Worm (Caenorhabditis elegans) whole organism, L1 larva: ENCODE results near the gene fbxa-137.

ENCODE experiments used
- ceh-82 ChIP-seq, 3 experiments: fragments of 150-350 bp in 1 of 3; sonication (generic microtip) in 2 of 3; optimal IDR thresholded peaks; 2 replicates each; lab custom pipeline; 2014 to 2017; ENCODE audit warnings: missing biosample characterization in 3 of 3, missing genetic modification characterization in 3 of 3
- fos-1 ChIP-seq: fragments of 150-350 bp; optimal IDR thresholded peaks from 2 replicates; lab custom pipeline; 2014; ENCODE audit warnings: missing biosample characterization, missing genetic modification characterization
- lin-13 ChIP-seq: fragments of 150-350 bp; optimal IDR thresholded peaks from 2 replicates; lab custom pipeline; 2014; ENCODE audit warnings: missing biosample characterization, missing genetic modification reagents, missing genetic modification characterization
- lsy-2 ChIP-seq, 2 experiments: fragments of 150-350 bp; optimal IDR thresholded peaks; 2 replicates each; lab custom pipeline; 2014; ENCODE audit warnings: missing biosample characterization in 2 of 2, missing genetic modification characterization in 2 of 2
- nhr-12 ChIP-seq: sonication (generic microtip); optimal IDR thresholded peaks from 2 replicates; lab custom pipeline; 2017; ENCODE audit warnings: missing biosample characterization, missing genetic modification characterization
- nhr-237 ChIP-seq: fragments of 150-350 bp; optimal IDR thresholded peaks from 2 replicates; lab custom pipeline; 2014; ENCODE audit warnings: missing biosample characterization, missing genetic modification characterization
- xbp-1 ChIP-seq: sonication (generic microtip); optimal IDR thresholded peaks from 2 replicates; lab custom pipeline; 2016; ENCODE audit warnings: missing genetic modification characterization, missing compliant biosample characterization
- ztf-4 ChIP-seq: fragments of 150-350 bp; optimal IDR thresholded peaks from 2 replicates; lab custom pipeline; 2014; ENCODE audit warnings: missing biosample characterization, missing genetic modification characterization

DNA sequence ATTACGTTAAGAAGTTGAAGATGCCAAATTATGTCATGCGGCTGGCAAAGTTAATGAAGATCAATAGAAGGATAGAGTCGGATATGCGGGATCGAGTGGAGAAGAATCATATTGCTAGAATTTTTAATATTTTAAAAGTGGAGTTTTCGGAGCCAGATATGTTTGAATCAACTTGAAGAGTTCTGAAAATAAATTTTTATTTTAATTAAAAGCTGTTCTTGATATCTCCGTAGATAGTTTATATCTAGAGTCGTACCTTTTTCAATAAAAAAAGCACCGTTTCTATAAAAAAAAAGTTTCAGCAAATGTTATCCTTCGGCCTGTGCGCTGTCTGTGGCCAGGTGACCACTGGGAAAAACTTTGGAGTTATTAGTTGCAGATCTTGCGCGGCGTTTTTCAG, 45.4 kb upstream of the fbxa-137 start, which contains the start of gene nhr-96:
- TF ChIP-seq nhr-12 (tag; lab: Kevin White, UChicago), result no peak
- TF ChIP-seq ceh-82 (tag; optimal IDR thresholded peaks at IDR 0.05; lab: Kevin White, UChicago), result no peak
- no peak for TF ChIP-seq ztf-4 (tag; lab: Kevin White, UChicago)
- TF ChIP-seq fos-1 (tag; lab: Kevin White, UChicago), result no peak
- no peak for TF ChIP-seq lin-13 (GFP tag; lab: Kevin White, UChicago)
- TF ChIP-seq nhr-237, result no peak
- no peak for TF ChIP-seq xbp-1 (tag; lab: Kevin White, UChicago)
- TF ChIP-seq lsy-2 (tag; optimal IDR thresholded peaks at IDR 0.05; lab: Kevin White, UChicago), result no peak
